Fruit fly (Drosophila melanogaster) whole organism, embryonic: ENCODE data around the gene loqs.

Experiments used
- ATbp ChIP-seq: fragments of 200-800 bp; sonication (Bioruptor generic); optimal IDR thresholded peaks from 2 replicates; lab custom pipeline; 2017; ENCODE audit warnings: missing biosample characterization, mild to moderate bottlenecking, missing genetic modification characterization, missing genetic modification reagents
- CG11695 ChIP-seq: fragments of 200-800 bp; sonication (Bioruptor generic); IDR thresholded peaks from 3 replicates; pipeline ENCODE4 v1.3.6; 2022; ENCODE audit warnings: missing biosample characterization, missing genetic modification characterization
- CG1233 ChIP-seq: fragments of 200-800 bp; sonication (Bioruptor generic); optimal IDR thresholded peaks from 4 replicates; lab custom pipeline; 2018; ENCODE audit warnings: missing biosample characterization, mild to moderate bottlenecking, missing genetic modification characterization
- CG12659 ChIP-seq: fragments of 200-800 bp; sonication (Bioruptor generic); optimal IDR thresholded peaks from 3 replicates; lab custom pipeline; 2017; ENCODE audit warnings: mild to moderate bottlenecking, missing biosample characterization, missing genetic modification reagents, missing genetic modification characterization
- CG12942 ChIP-seq: fragments of 200-800 bp; sonication (Bioruptor generic); optimal IDR thresholded peaks from 3 replicates; lab custom pipeline; 2016; ENCODE audit warnings: missing biosample characterization, missing genetic modification characterization
- CG13123 ChIP-seq: fragments of 200-800 bp; sonication (Bioruptor generic); optimal IDR thresholded peaks from 2 replicates; lab custom pipeline; 2016; ENCODE audit warnings: missing biosample characterization, missing genetic modification characterization
- CG13424 ChIP-seq: fragments of 200-800 bp; sonication (Bioruptor generic); optimal IDR thresholded peaks from 2 replicates; lab custom pipeline; 2019; ENCODE audit warnings: missing biosample characterization, mild to moderate bottlenecking, missing genetic modification characterization, moderate library complexity
- CG15011 ChIP-seq: fragments of 200-800 bp; sonication (Bioruptor generic); optimal IDR thresholded peaks from 3 replicates; lab custom pipeline; 2018; ENCODE audit warnings: missing biosample characterization, mild to moderate bottlenecking, missing genetic modification characterization
- CG15269 ChIP-seq: fragments of 200-800 bp; sonication (Bioruptor generic); optimal IDR thresholded peaks from 2 replicates; lab custom pipeline; 2018; ENCODE audit warnings: missing biosample characterization, mild to moderate bottlenecking, missing genetic modification characterization, moderate library complexity
- CG15601 ChIP-seq: fragments of 200-800 bp; sonication (Bioruptor generic); optimal IDR thresholded peaks from 3 replicates; lab custom pipeline; 2019; ENCODE audit warnings: missing biosample characterization, mild to moderate bottlenecking, missing genetic modification characterization, moderate library complexity
- CG16813 ChIP-seq: fragments of 200-800 bp; sonication (Bioruptor generic); IDR thresholded peaks from 3 replicates; pipeline ENCODE4 v1.3.6; 2022; ENCODE audit warnings: missing biosample characterization, missing genetic modification characterization; ENCODE audit not compliant: partially characterized antibody
- CG17802 ChIP-seq: fragments of 200-800 bp; sonication (Bioruptor generic); optimal IDR thresholded peaks from 2 replicates; lab custom pipeline; 2018; ENCODE audit warnings: missing biosample characterization, mild to moderate bottlenecking, missing genetic modification characterization, moderate library complexity
- CG30431 ChIP-seq: fragments of 200-800 bp; sonication (Bioruptor generic); optimal IDR thresholded peaks from 2 replicates; lab custom pipeline; 2017; ENCODE audit warnings: missing biosample characterization, missing genetic modification characterization
- CG34224 ChIP-seq: fragments of 200-800 bp; sonication (Bioruptor generic); IDR thresholded peaks from 3 replicates; pipeline ENCODE4 v1.3.6; 2022; ENCODE audit warnings: missing biosample characterization, missing genetic modification characterization; ENCODE audit not compliant: partially characterized antibody
- CG42726 ChIP-seq: fragments of 200-800 bp; sonication (Bioruptor generic); IDR thresholded peaks from 2 replicates; pipeline ENCODE4 v1.3.6; 2022; ENCODE audit warnings: missing biosample characterization, missing genetic modification characterization; ENCODE audit not compliant: partially characterized antibody
- CG7372 ChIP-seq: fragments of 200-800 bp; sonication (Bioruptor generic); IDR thresholded peaks from 2 replicates; pipeline ENCODE4 v1.3.6; 2022; ENCODE audit warnings: missing biosample characterization, missing genetic modification characterization
- CG7745 ChIP-seq: fragments of 200-800 bp; sonication (Bioruptor generic); optimal IDR thresholded peaks from 2 replicates; lab custom pipeline; 2018; ENCODE audit warnings: missing biosample characterization, mild to moderate bottlenecking, missing genetic modification characterization, moderate library complexity
- CG9932 ChIP-seq: fragments of 200-800 bp; sonication (Bioruptor generic); IDR thresholded peaks from 2 replicates; pipeline ENCODE4 v1.3.6; 2022; ENCODE audit warnings: missing biosample characterization, missing genetic modification characterization
- D19A ChIP-seq: fragments of 200-800 bp; optimal IDR thresholded peaks from 3 replicates; lab custom pipeline; 2019; ENCODE audit warnings: missing biosample characterization, mild to moderate bottlenecking, missing genetic modification characterization, moderate library complexity
- Dll ChIP-seq: fragments of 200-800 bp; sonication (Bioruptor generic); IDR thresholded peaks from 4 replicates; pipeline ENCODE4 v1.3.6; 2022; ENCODE audit warnings: missing biosample characterization, missing genetic modification characterization; ENCODE audit not compliant: partially characterized antibody
- Fer1 ChIP-seq: fragments of 200-800 bp; sonication (Bioruptor generic); optimal IDR thresholded peaks from 2 replicates; lab custom pipeline; 2017; ENCODE audit warnings: missing biosample characterization, mild to moderate bottlenecking, missing genetic modification characterization
- Fer2 ChIP-seq: fragments of 200-800 bp; sonication (Bioruptor generic); optimal IDR thresholded peaks from 2 replicates; lab custom pipeline; 2018; ENCODE audit warnings: missing biosample characterization, mild to moderate bottlenecking, missing genetic modification characterization, moderate library complexity
- H15 ChIP-seq: fragments of 200-800 bp; sonication (Bioruptor generic); IDR thresholded peaks from 3 replicates; pipeline ENCODE4 v1.3.6; 2022; ENCODE audit warnings: missing biosample characterization, missing genetic modification characterization
- Kr ChIP-seq: fragments of 200-800 bp; sonication (Bioruptor generic); optimal IDR thresholded peaks from 2 replicates; lab custom pipeline; 2017; ENCODE audit warnings: missing biosample characterization, mild to moderate bottlenecking, missing genetic modification characterization
- MBD-R2 ChIP-seq: fragments of 200-800 bp; sonication (Bioruptor generic); IDR thresholded peaks from 2 replicates; pipeline ENCODE4 v1.3.6; 2022; ENCODE audit warnings: missing biosample characterization, missing genetic modification characterization
- Med ChIP-seq: fragments of 200-800 bp; sonication (Bioruptor generic); peaks from one replicate; lab custom pipeline; 2016; ENCODE audit warnings: missing biosample characterization, missing genetic modification characterization, mild to moderate bottlenecking, inconsistent platforms, moderate library complexity
- Opbp ChIP-seq: fragments of 200-800 bp; sonication (Bioruptor generic); IDR thresholded peaks from 3 replicates; pipeline ENCODE4 v1.3.6; 2022; ENCODE audit warnings: missing biosample characterization, missing genetic modification characterization; ENCODE audit not compliant: partially characterized antibody
- Ptx1 ChIP-seq: fragments of 200-800 bp; sonication (Bioruptor generic); IDR thresholded peaks from 2 replicates; pipeline ENCODE4 v1.3.6; 2022; ENCODE audit warnings: missing biosample characterization, missing genetic modification characterization
- Sox100B ChIP-seq: fragments of 200-800 bp; sonication (Bioruptor generic); optimal IDR thresholded peaks from 3 replicates; lab custom pipeline; 2018; ENCODE audit warnings: missing biosample characterization, mild to moderate bottlenecking, missing genetic modification characterization
- Stat92E ChIP-seq, 3 experiments: fragments of >200 bp in 2 of 3; fragments of 200-800 bp in 1 of 3; sonication (Bioruptor generic) in 1 of 3; optimal IDR thresholded peaks; 2 replicates each; lab custom pipeline; 2017 to 2019; ENCODE audit warnings: missing biosample characterization in 3 of 3, missing genetic modification characterization in 3 of 3, mild to moderate bottlenecking in 1 of 3, moderate library complexity in 1 of 3
- ab ChIP-seq: fragments of 200-800 bp; sonication (Bioruptor generic); optimal IDR thresholded peaks from 2 replicates; lab custom pipeline; 2016; ENCODE audit warnings: missing biosample characterization, missing genetic modification characterization
- abd-A ChIP-seq: fragments of 200-800 bp; sonication (Bioruptor generic); optimal IDR thresholded peaks from 3 replicates; lab custom pipeline; 2019; ENCODE audit warnings: missing biosample characterization, mild to moderate bottlenecking, missing genetic modification characterization, moderate library complexity
- cato ChIP-seq: fragments of 200-800 bp; sonication (Bioruptor generic); optimal IDR thresholded peaks from 2 replicates; lab custom pipeline; 2016; ENCODE audit warnings: missing biosample characterization, missing genetic modification characterization, borderline replicate concordance
- chn ChIP-seq: fragments of 200-800 bp; sonication (Bioruptor generic); optimal IDR thresholded peaks from 2 replicates; lab custom pipeline; 2016; ENCODE audit warnings: missing biosample characterization, missing genetic modification characterization
- disco-r ChIP-seq: fragments of 200-800 bp; sonication (Bioruptor generic); optimal IDR thresholded peaks from 2 replicates; lab custom pipeline; 2016; ENCODE audit warnings: missing biosample characterization, missing genetic modification characterization
- gcm2 ChIP-seq: fragments of 200-800 bp; sonication (Bioruptor generic); optimal IDR thresholded peaks from 2 replicates; lab custom pipeline; 2016; ENCODE audit warnings: missing biosample characterization, missing genetic modification characterization
- gro ChIP-seq: fragments of 200-800 bp; sonication (Bioruptor generic); optimal IDR thresholded peaks from 2 replicates; lab custom pipeline; 2016; ENCODE audit warnings: missing biosample characterization, missing genetic modification characterization
- insv ChIP-seq, 2 experiments: fragments of 200-800 bp; sonication (Bioruptor generic); optimal IDR thresholded peaks; 3 replicates each; lab custom pipeline; 2016 to 2018; ENCODE audit warnings: missing biosample characterization in 2 of 2, missing genetic modification characterization in 2 of 2
- kah ChIP-seq: fragments of 200-800 bp; sonication (Bioruptor generic); optimal IDR thresholded peaks from 2 replicates; lab custom pipeline; 2018; ENCODE audit warnings: missing biosample characterization, mild to moderate bottlenecking, missing genetic modification characterization
- knrl ChIP-seq: fragments of 200-800 bp; sonication (Bioruptor generic); IDR thresholded peaks from 3 replicates; pipeline ENCODE4 v1.3.6; 2022; ENCODE audit warnings: missing biosample characterization, missing genetic modification characterization; ENCODE audit not compliant: partially characterized antibody
- lmd ChIP-seq: fragments of 200-800 bp; sonication (Bioruptor generic); IDR thresholded peaks from 2 replicates; pipeline ENCODE4 v1.3.6; 2022; ENCODE audit warnings: missing biosample characterization, missing genetic modification characterization
- mld ChIP-seq: fragments of 200-800 bp; sonication (Bioruptor generic); IDR thresholded peaks from 3 replicates; pipeline ENCODE4 v1.3.6; 2022; ENCODE audit warnings: missing biosample characterization, missing genetic modification characterization; ENCODE audit not compliant: partially characterized antibody
- nom ChIP-seq: fragments of 200-800 bp; sonication (Bioruptor generic); optimal IDR thresholded peaks from 2 replicates; lab custom pipeline; 2017; ENCODE audit warnings: missing biosample characterization, missing genetic modification characterization, mild to moderate bottlenecking, moderate library complexity, missing genetic modification reagents
- pros ChIP-seq: fragments of 200-800 bp; sonication (Bioruptor generic); optimal IDR thresholded peaks from 3 replicates; lab custom pipeline; 2019; ENCODE audit warnings: missing biosample characterization, mild to moderate bottlenecking, missing genetic modification characterization, moderate library complexity
- pzg ChIP-seq: fragments of 200-800 bp; sonication (Bioruptor generic); optimal IDR thresholded peaks from 3 replicates; lab custom pipeline; 2018; ENCODE audit warnings: missing biosample characterization, mild to moderate bottlenecking, missing genetic modification characterization, moderate library complexity
- scrt ChIP-seq: fragments of 200-800 bp; sonication (Bioruptor generic); optimal IDR thresholded peaks from 2 replicates; lab custom pipeline; 2018; ENCODE audit warnings: missing biosample characterization, mild to moderate bottlenecking, missing genetic modification characterization, moderate library complexity
- tin ChIP-seq: fragments of 200-800 bp; sonication (Bioruptor generic); optimal IDR thresholded peaks from 3 replicates; lab custom pipeline; 2016; ENCODE audit warnings: missing biosample characterization, missing genetic modification characterization
- wdn ChIP-seq: fragments of 200-800 bp; sonication (Bioruptor generic); IDR thresholded peaks from 2 replicates; pipeline ENCODE4 v1.3.6; 2022; ENCODE audit warnings: missing biosample characterization, missing genetic modification characterization
- z ChIP-seq: fragments of 200-800 bp; sonication (Bioruptor generic); IDR thresholded peaks from 3 replicates; pipeline ENCODE4 v1.3.6; 2022; ENCODE audit warnings: missing biosample characterization, missing genetic modification characterization

Gene loqs

dm6 chr2L:13368940-13369339, 13.5 kb upstream of the loqs start, which contains the start of gene CG31855 (continued):
- TF ChIP-seq Fer1 (GFP tag; lab: Kevin White, UChicago) (peak; percentile 85), CG30431 (GFP tag; lab: Kevin White, UChicago) (peak; percentile 28), disco-r (peak; percentile 66), CG9932 (peak; percentile 95), z (GFP tag; lab: Robert Waterston, UW) (no peak), CG15011 (peak; percentile 46), CG34224 (GFP tag; lab: Robert Waterston, UW) (no peak; the same call in 2 of the 3 replicates), CG12659 (GFP tag; lab: Kevin White, UChicago) (peak; percentile 91), D19A (tag; lab: Kevin White, UChicago) (peak; percentile 56), CG17802 (peak; percentile 42), CG15601 (tag; lab: Kevin White, UChicago) (peak; percentile 73), CG11695 (peak; percentile 70), insv (GFP tag; optimal IDR thresholded peaks at IDR 0.05; lab: Kevin White, UChicago) (peak in 1 of 2 experiments; percentile 55), Fer2 (tag; lab: Kevin White, UChicago) (peak; percentile 79), nom (GFP tag; lab: Kevin White, UChicago) (peak; percentile 73), scrt (GFP tag; lab: Kevin White, UChicago) (peak; percentile 66), chn (GFP tag; lab: Kevin White, UChicago) (peak; percentile 87), tin (peak; percentile 88), Dll (no peak), Ptx1 (GFP tag; lab: Robert Waterston, UW) (peak; percentile 85), H15 (GFP tag; lab: Robert Waterston, UW) (peak; percentile 87), MBD-R2 (GFP tag; lab: Robert Waterston, UW) (peak; percentile 93), knrl (GFP tag; lab: Robert Waterston, UW) (0 out of 3 replicates have a peak, but pooled peaks have one; percentile 25), wdn (peak; percentile 70), Sox100B (peak; percentile 74), CG15269 (tag; lab: Kevin White, UChicago) (peak; percentile 85), CG12942 (GFP tag; lab: Kevin White, UChicago) (peak; percentile 82), CG13424 (peak; percentile 69), kah (peak; percentile 67), mld (GFP tag; lab: Robert Waterston, UW) (no peak), ab (peak; percentile 59), Stat92E (GFP tag; optimal IDR thresholded peaks at IDR 0.05; lab: Kevin White, UChicago) (no peak), CG7745 (tag; lab: Kevin White, UChicago) (no peak), CG42726 (no peak), CG13123 (GFP tag; lab: Kevin White, UChicago) (peak; percentile 82), gcm2 (GFP tag; lab: Kevin White, UChicago) (peak; percentile 72), pros (GFP tag; lab: Kevin White, UChicago) (no peak), CG16813 (no peak), ATbp (GFP tag; lab: Kevin White, UChicago) (peak; percentile 61), abd-A (tag; lab: Kevin White, UChicago) (no peak), pzg (peak; percentile 63), CG1233 (GFP tag; lab: Kevin White, UChicago) (peak; percentile 73), Med (GFP tag; lab: Kevin White, UChicago) (peak; percentile 95), Kr (GFP tag; lab: Kevin White, UChicago) (no peak), gro (GFP tag; lab: Kevin White, UChicago) (peak; percentile 91), Opbp (GFP tag; lab: Robert Waterston, UW) (no peak), CG7372 (GFP tag; lab: Robert Waterston, UW) (peak; percentile 78), lmd (GFP tag; lab: Robert Waterston, UW) (peak; percentile 81), cato (GFP tag; lab: Kevin White, UChicago) (peak; percentile 47)
